Fruit fly (Drosophila melanogaster): ENCODE results near the gene Nuak.

Nuak gene

DNA sequence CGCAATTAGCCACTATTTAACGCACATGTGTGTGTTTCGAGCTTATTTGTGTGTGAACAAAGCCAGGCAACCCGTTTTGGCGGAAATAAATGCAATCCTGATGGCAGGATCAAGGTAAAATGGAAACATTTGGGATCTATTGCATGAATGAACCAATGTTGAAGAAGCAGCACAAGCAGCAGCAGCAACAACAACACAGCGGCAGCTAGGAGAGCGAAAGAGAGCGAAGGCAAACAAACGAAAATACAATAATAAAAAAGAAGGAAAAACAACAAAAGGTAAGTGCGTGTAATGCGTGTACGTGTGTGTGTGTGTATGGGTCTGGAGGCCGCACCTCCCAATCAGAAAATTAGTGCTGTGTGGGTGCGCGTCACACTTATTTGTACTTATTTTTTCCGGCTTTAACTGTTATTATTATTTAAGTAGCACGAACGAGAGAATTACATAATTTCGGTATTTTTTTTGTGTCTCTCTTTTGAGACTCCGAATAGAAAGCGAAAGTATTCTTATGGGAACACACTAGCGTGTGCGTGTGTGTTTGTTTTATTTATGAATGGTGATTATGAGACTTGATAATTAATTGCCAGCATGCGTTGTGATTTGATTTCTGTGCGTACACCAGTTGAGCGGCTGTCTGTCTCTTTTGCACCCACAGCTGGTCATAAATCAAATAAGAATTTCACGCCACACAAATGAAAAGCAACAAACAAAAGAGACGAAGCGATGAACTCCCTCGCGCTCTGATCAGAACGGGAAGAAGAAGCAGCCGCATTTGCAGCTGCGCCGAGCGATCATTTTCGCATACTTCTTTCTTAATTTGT is 705 bp downstream of the Nuak start (continued):
- no peak for TF ChIP-seq dm (GFP tag; optimal IDR thresholded peaks at IDR 0.05)
- TF ChIP-seq btn (GFP tag; optimal IDR thresholded peaks at IDR 0.05), result no peak
- TF ChIP-seq eve (GFP tag; optimal IDR thresholded peaks at IDR 0.05), result peak in 1 of 2 experiments; percentile 38
- no peak for TF ChIP-seq CrebB (tag; optimal IDR thresholded peaks at IDR 0.05)
- TF ChIP-seq CG14014 (GFP tag; IDR thresholded peaks at IDR 0.05), result no peak
- no peak for TF ChIP-seq Hand (GFP tag; optimal IDR thresholded peaks at IDR 0.05)
- no peak for TF ChIP-seq YL-1 (GFP tag; optimal IDR thresholded peaks at IDR 0.05)
- TF ChIP-seq CG2202 (tag; optimal IDR thresholded peaks at IDR 0.05), result no peak
- no peak for TF ChIP-seq crol (GFP tag; IDR thresholded peaks at IDR 0.05)
- no peak for TF ChIP-seq CG7786 (GFP tag; optimal IDR thresholded peaks at IDR 0.05)
- no peak for TF ChIP-seq CG11093 (GFP tag; IDR thresholded peaks at IDR 0.05)
- TF ChIP-seq CG7745 (tag; optimal IDR thresholded peaks at IDR 0.05), result peak; percentile 91
- TF ChIP-seq ATbp (GFP tag; optimal IDR thresholded peaks at IDR 0.05), result no peak
- peak; percentile 81 to 97 for TF ChIP-seq insv (GFP tag; optimal IDR thresholded peaks at IDR 0.05)
- no peak for TF ChIP-seq CG4424 (GFP tag; optimal IDR thresholded peaks at IDR 0.05)
- TF ChIP-seq Dek (tag; optimal IDR thresholded peaks at IDR 0.05), result no peak
- TF ChIP-seq Kr (GFP tag; optimal IDR thresholded peaks at IDR 0.05), result no peak
- no peak for TF ChIP-seq sob (GFP tag; IDR thresholded peaks at IDR 0.05)
- no peak for TF ChIP-seq stc (GFP tag; IDR thresholded peaks at IDR 0.05)
- TF ChIP-seq Trl (optimal IDR thresholded peaks at IDR 0.05), result peak; percentile 22 to 60
- TF ChIP-seq Trl (GFP tag; optimal IDR thresholded peaks at IDR 0.05), result no peak
- no peak for TF ChIP-seq CG14441 (GFP tag; IDR thresholded peaks at IDR 0.05)
- no peak for TF ChIP-seq CG14965 (GFP tag; optimal IDR thresholded peaks at IDR 0.05; ENCODE audit: borderline replicate concordance)
- TF ChIP-seq Adf1 (GFP tag; IDR thresholded peaks at IDR 0.05), result no peak
- no peak for TF ChIP-seq CG12659 (GFP tag; optimal IDR thresholded peaks at IDR 0.05)
- TF ChIP-seq nau (GFP tag; optimal IDR thresholded peaks at IDR 0.05), result peak; percentile 71
- TF ChIP-seq kay (GFP tag; optimal IDR thresholded peaks at IDR 0.05), result no peak
- TF ChIP-seq onecut (GFP tag; IDR thresholded peaks at IDR 0.05), result no peak
- no peak for TF ChIP-seq pho (GFP tag; optimal IDR thresholded peaks at IDR 0.05)
- no peak for TF ChIP-seq CG42726 (GFP tag; IDR thresholded peaks at IDR 0.05; ENCODE audit: partially characterized antibody)
- no peak for TF ChIP-seq CTCF (GFP tag; optimal IDR thresholded peaks at IDR 0.05)
- TF ChIP-seq tin (GFP tag; optimal IDR thresholded peaks at IDR 0.05), result no peak
- TF ChIP-seq CG16815 (GFP tag; optimal IDR thresholded peaks at IDR 0.05), result no peak
- no peak for TF ChIP-seq CG4404 (GFP tag; IDR thresholded peaks at IDR 0.05)
- no peak for TF ChIP-seq CG17361 (GFP tag; IDR thresholded peaks at IDR 0.05)
- TF ChIP-seq kah (GFP tag; optimal IDR thresholded peaks at IDR 0.05), result no peak
- no peak for TF ChIP-seq Spps (tag; optimal IDR thresholded peaks at IDR 0.05)
- no peak for TF ChIP-seq lov (optimal IDR thresholded peaks at IDR 0.05)
- TF ChIP-seq lov (GFP tag; IDR thresholded peaks at IDR 0.05), result no peak
- no peak for TF ChIP-seq danr (GFP tag; IDR thresholded peaks at IDR 0.05)
- TF ChIP-seq CG13894 (tag; optimal IDR thresholded peaks at IDR 0.05), result no peak
- no peak for TF ChIP-seq CG17912 (GFP tag; optimal IDR thresholded peaks at IDR 0.05)
- TF ChIP-seq CG7928 (GFP tag; optimal IDR thresholded peaks at IDR 0.05), result no peak
- no peak for TF ChIP-seq HmgZ (tag; optimal IDR thresholded peaks at IDR 0.05)
- TF ChIP-seq ems (GFP tag; optimal IDR thresholded peaks at IDR 0.05), result no peak
- TF ChIP-seq scrt (GFP tag; optimal IDR thresholded peaks at IDR 0.05), result no peak
- TF ChIP-seq bsh (GFP tag; optimal IDR thresholded peaks at IDR 0.05), result no peak
- TF ChIP-seq Optix (GFP tag; IDR thresholded peaks at IDR 0.05), result no peak
- TF ChIP-seq wdn (GFP tag; IDR thresholded peaks at IDR 0.05), result no peak
- no peak for TF ChIP-seq PHDP (tag; optimal IDR thresholded peaks at IDR 0.05)
- TF ChIP-seq CG1832 (GFP tag; optimal IDR thresholded peaks at IDR 0.05), result peak; percentile 12
- TF ChIP-seq bcd (GFP tag; optimal IDR thresholded peaks at IDR 0.05), result no peak

Measured in whole organism, embryonic.